Worm (Caenorhabditis elegans) whole organism, L3 larva: Measurements from ENCODE around the gene srh-55.

ENCODE experiments used
- R02D3.7 ChIP-seq: fragments of 150-350 bp; optimal IDR thresholded peaks from 2 replicates; lab custom pipeline; 2014; ENCODE audit warnings: missing biosample characterization, missing genetic modification characterization
- egl-27 ChIP-seq: sonication (generic microtip); optimal IDR thresholded peaks from 4 replicates; lab custom pipeline; 2017; ENCODE audit warnings: missing biosample characterization, missing genetic modification reagents, missing genetic modification characterization
- nhr-11 ChIP-seq: fragments of 150-350 bp; optimal IDR thresholded peaks from 2 replicates; lab custom pipeline; 2014; ENCODE audit warnings: missing biosample characterization, missing genetic modification characterization
- nhr-23 ChIP-seq: fragments of 150-350 bp; optimal IDR thresholded peaks from 2 replicates; lab custom pipeline; 2014; ENCODE audit warnings: missing biosample characterization, missing genetic modification reagents, missing genetic modification characterization
- pqm-1 ChIP-seq: fragments of 150-350 bp; optimal IDR thresholded peaks from 2 replicates; lab custom pipeline; 2017; ENCODE audit warnings: missing biosample characterization, missing genetic modification characterization, inconsistent platforms
- tbx-2 ChIP-seq: sonication (generic microtip); optimal IDR thresholded peaks from 2 replicates; lab custom pipeline; 2016; ENCODE audit warnings: mild to moderate bottlenecking, missing genetic modification characterization, missing compliant biosample characterization
- unc-39 ChIP-seq: sonication (generic microtip); optimal IDR thresholded peaks from 4 replicates; lab custom pipeline; 2017; ENCODE audit warnings: missing biosample characterization, missing genetic modification characterization

DNA sequence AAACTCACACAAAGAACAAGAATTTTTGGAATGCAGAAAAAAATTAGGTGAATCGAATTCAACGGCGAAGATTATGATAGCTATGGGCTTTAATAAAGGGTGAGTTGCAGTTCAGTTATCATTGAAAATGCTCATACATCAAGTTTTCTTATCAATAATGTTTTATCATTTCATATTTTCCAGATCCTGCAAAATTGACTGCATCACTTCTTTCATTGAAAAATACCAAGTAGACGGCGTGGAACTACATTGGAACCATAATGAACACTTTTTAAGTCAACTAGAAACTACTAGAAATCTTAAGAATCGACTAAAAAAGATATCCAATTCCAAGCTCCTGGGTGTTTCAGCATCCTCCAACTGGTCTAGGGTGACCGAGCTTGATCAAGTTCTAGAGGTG is 10.1 kb upstream of the srh-55 start, which contains the start of gene K08F9.1:
- TF ChIP-seq nhr-11 (tag; lab: Kevin White, UChicago) = no peak
- no peak for TF ChIP-seq R02D3.7 (tag; lab: Kevin White, UChicago)
- no peak for TF ChIP-seq nhr-23 (tag; lab: Kevin White, UChicago)
- no peak for TF ChIP-seq pqm-1 (tag; lab: Kevin White, UChicago)
- TF ChIP-seq egl-27 (tag; lab: Kevin White, UChicago) = no peak
- no peak for TF ChIP-seq unc-39 (tag; lab: Kevin White, UChicago)
- no peak for TF ChIP-seq tbx-2 (tag; lab: Kevin White, UChicago)
